Worm (Caenorhabditis elegans): Measurements from ENCODE around the gene ugt-41.

- TF ChIP-seq nhr-11 (tag; optimal IDR thresholded peaks at IDR 0.05) (no peak), ceh-8 (GFP tag; optimal IDR thresholded peaks at IDR 0.05) (no peak), egl-13 (tag; optimal IDR thresholded peaks at IDR 0.05) (no peak), aly-2 (tag; optimal IDR thresholded peaks at IDR 0.05) (no peak), ama-1 (optimal IDR thresholded peaks at IDR 0.05) (no peak), ces-1 (GFP tag; optimal IDR thresholded peaks at IDR 0.05) (no peak)
Observed at ce11 chrV:7153046-7153445, 10.3 kb downstream of the ugt-41 start, which contains the start of gene fat-7.
